Worm (Caenorhabditis elegans): ENCODE data around the gene T03D8.6.

Gene T03D8.6

ce11 chrV:20820033-20820432 is at the start of gene T03D8.6:
Gene T03D8.6, minus strand, starts transcription at chrV:20820330.
- TF ChIP-seq blmp-1 (tag; optimal IDR thresholded peaks at IDR 0.05) (peak; percentile 68), lin-15B (tag; optimal IDR thresholded peaks at IDR 0.05) (no peak), fkh-4 (tag; optimal IDR thresholded peaks at IDR 0.05; ENCODE audit: borderline replicate concordance) (no peak), dsc-1 (tag; optimal IDR thresholded peaks at IDR 0.05) (no peak), lin-35 (GFP tag; optimal IDR thresholded peaks at IDR 0.05) (no peak), ets-5 (GFP tag; IDR thresholded peaks at IDR 0.05) (no peak), lir-3 (tag; optimal IDR thresholded peaks at IDR 0.05; ENCODE audit: poor library complexity) (no peak), isw-1 (GFP tag; IDR thresholded peaks at IDR 0.05) (no peak)

- TF ChIP-seq efl-1 (optimal IDR thresholded peaks at IDR 0.05): no peak
- peak in 1 of 2 experiments; percentile 58 for TF ChIP-seq efl-1 (GFP tag; optimal IDR thresholded peaks at IDR 0.05 in 1 of 2)
- no peak for TF ChIP-seq ztf-11 (tag; optimal IDR thresholded peaks at IDR 0.05)
Measured at ce11 chrV:20868329-20868728, 48.2 kb upstream of the T03D8.6 start, which contains the start of gene F31D4.8. Gene F31D4.8, minus strand, starts transcription at chrV:20868429.

ce11 chrV:20866406-20866805 is 46.3 kb upstream of the T03D8.6 start:
- peak; percentile 67 for TF ChIP-seq elt-2 (tag; optimal IDR thresholded peaks at IDR 0.05)
- no peak for TF ChIP-seq unc-98 (GFP tag; IDR thresholded peaks at IDR 0.05)
- TF ChIP-seq nhr-12 (tag; optimal IDR thresholded peaks at IDR 0.05): no peak
- no peak for TF ChIP-seq mab-9 (GFP tag; IDR thresholded peaks at IDR 0.05)
- TF ChIP-seq ceh-82 (tag; optimal IDR thresholded peaks at IDR 0.05): no peak
- no peak for TF ChIP-seq dpl-1 (GFP tag; optimal IDR thresholded peaks at IDR 0.05)
- no peak for TF ChIP-seq hlh-17 (GFP tag; optimal IDR thresholded peaks at IDR 0.05; ENCODE audit: borderline replicate concordance)
- no peak for TF ChIP-seq sptf-1 (tag; optimal IDR thresholded peaks at IDR 0.05)
- no peak for TF ChIP-seq grh-1 (GFP tag; IDR thresholded peaks at IDR 0.05)
- TF ChIP-seq lin-35 (GFP tag; optimal IDR thresholded peaks at IDR 0.05): no peak
- TF ChIP-seq mep-1 (tag; optimal IDR thresholded peaks at IDR 0.05): no peak
- no peak for TF ChIP-seq Y116A8C.19 (tag; optimal IDR thresholded peaks at IDR 0.05; ENCODE audit: borderline replicate concordance)
- no peak for TF ChIP-seq unc-86 (tag; optimal IDR thresholded peaks at IDR 0.05)
- TF ChIP-seq pqm-1 (tag; optimal IDR thresholded peaks at IDR 0.05): no peak
- peak; percentile 7 for TF ChIP-seq nhr-90 (tag; optimal IDR thresholded peaks at IDR 0.05; ENCODE audit: poor library complexity)
- TF ChIP-seq egl-13 (tag; optimal IDR thresholded peaks at IDR 0.05): no peak

ce11 chrV:20862681-20863080 is 42.6 kb upstream of the T03D8.6 start, which contains the start of gene twk-35:
Gene twk-35, plus strand, starts transcription at chrV:20862981.
- no peak for TF ChIP-seq pag-3 (tag; optimal IDR thresholded peaks at IDR 0.05; ENCODE audit: borderline replicate concordance, insufficient read depth)
- no peak for TF ChIP-seq nhr-11 (tag; optimal IDR thresholded peaks at IDR 0.05)
- no peak for TF ChIP-seq lir-3 (tag; optimal IDR thresholded peaks at IDR 0.05; ENCODE audit: poor library complexity)
- no peak for TF ChIP-seq tlp-1 (tag; optimal IDR thresholded peaks at IDR 0.05)
- TF ChIP-seq hpl-2 (GFP tag; optimal IDR thresholded peaks at IDR 0.05): no peak
- TF ChIP-seq ets-5 (GFP tag; IDR thresholded peaks at IDR 0.05): no peak

ce11 chrV:20861080-20861479 is 41.0 kb upstream of the T03D8.6 start, which contains the start of gene try-4:
Gene try-4, minus strand, starts transcription at chrV:20861153.
- TF ChIP-seq lin-35 (GFP tag; optimal IDR thresholded peaks at IDR 0.05): no peak
- peak; percentile 71 for TF ChIP-seq blmp-1 (tag; optimal IDR thresholded peaks at IDR 0.05)

- TF ChIP-seq lin-13 (GFP tag; optimal IDR thresholded peaks at IDR 0.05) (no peak), mep-1 (tag; optimal IDR thresholded peaks at IDR 0.05) (no peak), efl-1 (optimal IDR thresholded peaks at IDR 0.05) (no peak), efl-1 (GFP tag; optimal IDR thresholded peaks at IDR 0.05 in 1 of 2) (peak in 1 of 2 experiments; percentile 61), grh-1 (GFP tag; IDR thresholded peaks at IDR 0.05) (no peak), zag-1 (tag; optimal IDR thresholded peaks at IDR 0.05) (no peak), ets-5 (GFP tag; IDR thresholded peaks at IDR 0.05) (no peak), nhr-20 (tag; optimal IDR thresholded peaks at IDR 0.05) (no peak)
Measured at ce11 chrV:20853581-20854161, 33.5 kb upstream of the T03D8.6 start, which contains the start of gene F31D4.5. Gene F31D4.5, plus strand, starts transcription at chrV:20854071.
